Worm (Caenorhabditis elegans) whole organism, L4 larva: Measurements from ENCODE around the gene fip-2.

Experiments
- D1046.2 ChIP-seq: fragments of 200-800 bp; sonication (Bioruptor generic); IDR thresholded peaks from 2 replicates; pipeline ENCODE4 v1.3.6; 2022; ENCODE audit warnings: missing genetic modification characterization, missing compliant biosample characterization
- T26A8.4 ChIP-seq: fragments of 200-800 bp; sonication (Bioruptor generic); IDR thresholded peaks from 2 replicates; pipeline ENCODE4 v1.3.6; 2022; ENCODE audit warnings: missing genetic modification characterization, missing compliant biosample characterization
- Y75B8A.6 ChIP-seq: fragments of 200-800 bp; sonication (Bioruptor generic); IDR thresholded peaks from 2 replicates; pipeline ENCODE4 v1.3.6; 2022; ENCODE audit warnings: missing genetic modification reagents, missing genetic modification characterization, missing compliant biosample characterization
- aha-1 ChIP-seq: fragments of 150-350 bp; peaks from one replicate; lab custom pipeline; 2014; ENCODE audit warnings: missing biosample characterization, missing genetic modification characterization
- ceh-20 ChIP-seq: fragments of 200-800 bp; sonication (Bioruptor generic); IDR thresholded peaks from 2 replicates; pipeline ENCODE4 v1.3.6; 2022; ENCODE audit warnings: missing genetic modification reagents, missing genetic modification characterization, missing compliant biosample characterization
- ceh-28 ChIP-seq: fragments of 150-350 bp; optimal IDR thresholded peaks from 2 replicates; lab custom pipeline; 2014; ENCODE audit warnings: missing biosample characterization, missing genetic modification reagents, missing genetic modification characterization
- ces-1 ChIP-seq: fragments of 150-350 bp; sonication (generic microtip); optimal IDR thresholded peaks from 4 replicates; lab custom pipeline; 2014; ENCODE audit warnings: missing biosample characterization, missing genetic modification reagents, missing genetic modification characterization
- ctbp-1 ChIP-seq: fragments of 200-800 bp; sonication (Bioruptor generic); IDR thresholded peaks from 2 replicates; pipeline ENCODE4 v1.3.6; 2022; ENCODE audit warnings: missing genetic modification reagents, missing genetic modification characterization, missing compliant biosample characterization
- daf-12 ChIP-seq: fragments of 150-350 bp; optimal IDR thresholded peaks from 2 replicates; lab custom pipeline; 2014; ENCODE audit warnings: missing biosample characterization, missing genetic modification reagents, missing genetic modification characterization
- daf-19 ChIP-seq: fragments of 200-800 bp; sonication (Bioruptor generic); conservative IDR thresholded peaks from 2 replicates; pipeline ENCODE4 v1.3.6; 2022; ENCODE audit warnings: missing genetic modification characterization, missing compliant biosample characterization
- daf-8 ChIP-seq: fragments of 200-800 bp; sonication (Bioruptor generic); IDR thresholded peaks from 2 replicates; pipeline ENCODE4 v1.3.6; 2022; ENCODE audit warnings: missing genetic modification characterization, missing compliant biosample characterization
- dmd-8 ChIP-seq: fragments of 200-800 bp; sonication (Bioruptor generic); IDR thresholded peaks from 2 replicates; pipeline ENCODE4 v1.3.6; 2022; ENCODE audit warnings: missing genetic modification characterization, missing compliant biosample characterization
- dve-1 ChIP-seq: sonication (generic microtip); optimal IDR thresholded peaks from 2 replicates; lab custom pipeline; 2017; ENCODE audit warnings: antibody characterized with exemption, mild to moderate bottlenecking, missing genetic modification characterization, missing compliant biosample characterization; ENCODE audit not compliant: insufficient read depth
- gei-8 ChIP-seq: fragments of 200-800 bp; sonication (Bioruptor generic); optimal IDR thresholded peaks from 2 replicates; lab custom pipeline; 2018; ENCODE audit warnings: mild to moderate bottlenecking, missing genetic modification characterization, missing compliant biosample characterization
- hlh-11 ChIP-seq: fragments of 200-800 bp; sonication (Bioruptor generic); optimal IDR thresholded peaks from 2 replicates; lab custom pipeline; 2018; ENCODE audit warnings: mild to moderate bottlenecking, missing genetic modification characterization, missing compliant biosample characterization
- jun-1 ChIP-seq: fragments of 150-350 bp; optimal IDR thresholded peaks from 2 replicates; lab custom pipeline; 2014; ENCODE audit warnings: missing biosample characterization, missing genetic modification reagents, missing genetic modification characterization
- lin-38 ChIP-seq: fragments of 200-800 bp; sonication (Bioruptor generic); IDR thresholded peaks from 2 replicates; pipeline ENCODE4 v1.3.6; 2022; ENCODE audit warnings: missing genetic modification reagents, missing genetic modification characterization, missing compliant biosample characterization
- lin-39 ChIP-seq: fragments of 150-350 bp; optimal IDR thresholded peaks from 2 replicates; lab custom pipeline; 2014; ENCODE audit warnings: missing biosample characterization, missing genetic modification reagents, missing genetic modification characterization
- mdl-1 ChIP-seq, 2 experiments: fragments of 150-350 bp in 1 of 2; sonication (generic microtip) in 1 of 2; optimal IDR thresholded peaks; 2 replicates each; lab custom pipeline; 2014 to 2017; ENCODE audit warnings: missing biosample characterization in 2 of 2, missing genetic modification characterization in 2 of 2
- mep-1 ChIP-seq: fragments of 150-350 bp; sonication (generic microtip); optimal IDR thresholded peaks from 3 replicates; lab custom pipeline; 2014; ENCODE audit warnings: missing biosample characterization, missing genetic modification characterization
- nhr-10 ChIP-seq: fragments of 150-350 bp; optimal IDR thresholded peaks from 2 replicates; lab custom pipeline; 2014; ENCODE audit warnings: missing biosample characterization, missing genetic modification characterization
- nhr-102 ChIP-seq: sonication (generic microtip); optimal IDR thresholded peaks from 2 replicates; lab custom pipeline; 2016; ENCODE audit warnings: mild to moderate bottlenecking, missing genetic modification characterization, moderate library complexity, missing compliant biosample characterization
- nhr-48 ChIP-seq: sonication (generic microtip); optimal IDR thresholded peaks from 2 replicates; lab custom pipeline; 2016; ENCODE audit warnings: mild to moderate bottlenecking, missing genetic modification characterization, missing compliant biosample characterization
- nhr-76 ChIP-seq: fragments of 150-350 bp; optimal IDR thresholded peaks from 2 replicates; lab custom pipeline; 2014; ENCODE audit warnings: missing biosample characterization, missing genetic modification characterization
- pqm-1 ChIP-seq: sonication (generic microtip); optimal IDR thresholded peaks from 2 replicates; lab custom pipeline; 2017; ENCODE audit warnings: missing biosample characterization, missing genetic modification characterization
- saeg-2 ChIP-seq: fragments of 200-800 bp; sonication (Bioruptor generic); IDR thresholded peaks from 2 replicates; pipeline ENCODE4 v1.3.6; 2022; ENCODE audit warnings: missing genetic modification reagents, missing genetic modification characterization, missing compliant biosample characterization
- snpc-4 ChIP-seq: fragments of 150-350 bp; optimal IDR thresholded peaks from 2 replicates; lab custom pipeline; 2014; ENCODE audit warnings: missing biosample characterization, missing genetic modification characterization
- tag-97 ChIP-seq: fragments of 200-800 bp; sonication (Bioruptor generic); IDR thresholded peaks from 2 replicates; pipeline ENCODE4 v1.3.6; 2022; ENCODE audit warnings: missing genetic modification characterization, missing compliant biosample characterization
- unc-62 ChIP-seq, 3 experiments: fragments of 150-350 bp in 1 of 3; sonication (generic microtip); optimal IDR thresholded peaks in 2 of 3; peaks in 1 of 3; 1 replicate in 1 of 3; 2 replicates in 2 of 3; lab custom pipeline; 2014 to 2017; ENCODE audit warnings: missing biosample characterization in 3 of 3, missing genetic modification characterization in 3 of 3, missing genetic modification reagents in 3 of 3, missing genotype in 1 of 3
- zfp-2 ChIP-seq: sonication (generic microtip); optimal IDR thresholded peaks from 2 replicates; lab custom pipeline; 2016; ENCODE audit warnings: mild to moderate bottlenecking, missing genetic modification characterization, missing compliant biosample characterization
- zfp-3 ChIP-seq: fragments of 200-800 bp; sonication (Bioruptor generic); conservative IDR thresholded peaks from 2 replicates; pipeline ENCODE4 v1.3.6; 2022; ENCODE audit warnings: missing genetic modification reagents, missing genetic modification characterization, missing compliant biosample characterization
- zip-11 ChIP-seq: fragments of 200-800 bp; sonication (Bioruptor generic); IDR thresholded peaks from 2 replicates; pipeline ENCODE4 v1.3.6; 2022; ENCODE audit warnings: missing genetic modification characterization, missing compliant biosample characterization

The fip-2 gene

DNA sequence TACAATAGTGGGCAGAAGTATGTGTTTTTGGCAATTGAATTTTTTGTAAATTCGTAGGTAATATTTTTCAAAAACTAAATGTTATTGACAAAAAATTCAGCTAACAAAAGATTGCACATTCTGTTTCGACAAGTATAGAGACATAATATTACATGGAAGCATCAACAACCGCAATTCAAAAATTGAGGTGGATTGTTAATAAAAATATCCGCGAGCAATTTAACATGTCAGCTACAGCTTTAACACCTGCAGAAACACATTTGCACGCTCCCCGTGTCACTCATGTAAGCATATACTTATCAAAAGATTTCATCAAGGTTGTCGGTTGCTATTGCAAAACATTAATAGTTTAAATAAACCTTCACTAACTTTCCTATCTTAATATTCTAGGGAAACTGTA, 32.1 kb upstream of the fip-2 start, which contains the start of gene srsx-34:
TSS of gene srsx-34 (plus strand) at position 301 of the 400 bp plus-strand sequence.
- peak; percentile 31 for TF ChIP-seq aha-1 (tag; lab: Kevin White, UChicago)
- TF ChIP-seq dve-1: no peak

DNA sequence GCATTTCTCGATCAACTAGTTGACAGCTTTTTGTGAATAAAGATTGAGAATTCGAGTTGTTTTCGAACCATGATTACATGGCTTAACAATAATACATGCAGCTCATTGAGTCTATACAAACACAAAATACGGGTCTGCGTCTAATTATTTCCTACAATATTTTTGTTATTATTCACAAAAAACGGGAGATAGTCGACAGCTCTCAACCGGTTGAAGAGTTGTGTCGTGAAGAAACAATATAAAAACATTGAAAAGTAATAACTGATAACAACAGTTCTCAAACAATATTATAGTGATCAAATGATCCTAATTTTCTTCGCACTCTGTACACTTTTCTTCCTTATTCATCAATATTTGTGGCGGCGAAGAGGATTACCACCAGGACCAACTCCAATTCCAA, 26.7 kb upstream of the fip-2 start, which contains the start of gene cyp-33B1:
TSS of gene cyp-33B1 (plus strand) at position 301 of the 400 bp plus-strand sequence.
- TF ChIP-seq nhr-10 (tag; lab: Kevin White, UChicago) (no peak), zfp-2 (tag; lab: Kevin White, UChicago) (no peak)
- TF ChIP-seq, all 104 proteins: peak for 0

DNA sequence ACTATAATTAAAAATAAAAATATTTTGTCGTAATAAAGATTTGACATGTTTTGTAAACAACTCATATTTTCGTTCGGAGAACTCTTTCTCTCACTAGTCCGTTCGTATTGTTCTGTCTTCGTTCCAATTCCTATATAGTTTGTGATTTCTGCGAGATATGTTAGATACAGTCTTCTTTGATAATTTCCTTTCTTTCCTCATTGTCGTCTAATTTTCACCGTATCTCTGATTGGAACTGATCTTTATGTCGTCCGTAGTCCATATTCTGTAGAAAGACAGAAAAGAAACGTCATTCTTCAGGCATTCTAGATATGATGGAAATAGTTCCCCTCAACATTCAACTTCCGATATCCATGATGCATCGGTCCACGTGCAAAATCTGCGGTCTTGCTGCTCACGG, 22.9 kb upstream of the fip-2 start, which contains the start of gene nhr-30:
TSS of gene nhr-30 (plus strand) at position 301 of the 400 bp plus-strand sequence.
- peak in 1 of 2 experiments; percentile 1 for TF ChIP-seq unc-62 (GFP tag; optimal IDR thresholded peaks at IDR 0.05 in 1 of 2; lab: Kevin White, UChicago)
- no peak for TF ChIP-seq unc-62 (tag; optimal IDR thresholded peaks at IDR 0.05; lab: Kevin White, UChicago)
- TF ChIP-seq hlh-11 (tag; lab: Kevin White, UChicago): no peak

DNA sequence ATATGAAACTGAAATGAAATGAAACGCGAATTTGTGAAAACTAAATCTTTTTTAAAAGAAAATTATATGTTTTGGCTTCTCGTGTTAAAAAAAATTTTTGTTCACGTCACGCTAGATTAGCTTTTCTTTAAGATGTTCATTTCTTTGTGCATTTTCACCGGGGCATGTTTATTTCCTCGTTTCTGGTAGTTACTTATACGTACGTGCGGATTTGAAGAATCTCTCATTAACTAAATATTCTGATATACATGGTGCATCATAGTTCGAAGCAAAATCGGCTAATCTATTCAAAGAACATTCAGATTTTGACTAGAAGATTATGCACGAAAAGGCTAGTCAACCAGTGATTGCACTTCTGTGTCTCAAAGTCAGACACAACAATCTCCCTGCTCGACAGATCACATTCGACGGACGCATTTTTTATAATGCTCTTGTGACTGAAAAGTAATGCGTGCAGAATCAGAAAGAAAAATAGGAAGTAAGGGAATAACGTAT, 20.2 kb upstream of the fip-2 start, which contains the start of gene C25E10.17:
TSS of gene C25E10.17 (minus strand) at position 51 of the 495 bp plus-strand sequence.
- TF ChIP-seq aha-1 (tag; lab: Kevin White, UChicago): peak; percentile 92
- no peak for TF ChIP-seq nhr-76 (tag; lab: Kevin White, UChicago)
- no peak for TF ChIP-seq T26A8.4 (GFP tag; lab: Robert Waterston, UW)

DNA sequence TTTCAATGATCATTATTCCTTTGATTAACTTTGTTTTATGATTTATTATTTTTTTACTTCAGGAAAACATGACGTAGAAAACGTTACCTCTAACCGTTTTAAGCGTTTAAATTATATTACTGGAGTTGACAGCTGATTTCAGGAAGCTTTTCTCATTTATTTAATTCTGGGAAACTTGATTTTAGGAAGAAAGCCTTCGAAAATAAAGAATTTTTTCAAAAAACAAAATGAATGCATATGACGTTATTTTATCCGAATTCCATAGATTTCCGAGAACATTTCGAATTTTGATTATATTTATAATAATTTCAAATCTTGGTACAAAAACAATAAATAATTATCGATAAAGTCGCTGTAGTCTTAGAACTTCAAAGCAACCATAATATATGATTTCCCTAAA, 18.5 kb upstream of the fip-2 start:
- no peak for TF ChIP-seq nhr-48 (tag; lab: Kevin White, UChicago)
- no peak for TF ChIP-seq daf-12 (tag; lab: Kevin White, UChicago)
- no peak for TF ChIP-seq dmd-8 (GFP tag; lab: Robert Waterston, UW)
- no peak for TF ChIP-seq mdl-1 (tag; optimal IDR thresholded peaks at IDR 0.05; lab: Kevin White, UChicago)
- no peak for TF ChIP-seq pqm-1 (tag; lab: Kevin White, UChicago)
- no peak for TF ChIP-seq lin-39
- TF ChIP-seq ceh-28 (tag; lab: Kevin White, UChicago): no peak
- TF ChIP-seq Y75B8A.6 (GFP tag; lab: Robert Waterston, UW): no peak
- TF ChIP-seq gei-8: no peak
- TF ChIP-seq nhr-10 (tag; lab: Kevin White, UChicago): no peak
- TF ChIP-seq jun-1 (tag; lab: Kevin White, UChicago): no peak
- TF ChIP-seq daf-8 (GFP tag; lab: Robert Waterston, UW): no peak
- TF ChIP-seq nhr-102 (tag; lab: Kevin White, UChicago): no peak
- TF ChIP-seq ctbp-1: no peak
- no peak for TF ChIP-seq snpc-4 (tag; lab: Kevin White, UChicago)
- no peak for TF ChIP-seq nhr-76 (tag; lab: Kevin White, UChicago)
- TF ChIP-seq hlh-11 (tag; lab: Kevin White, UChicago): no peak
- TF ChIP-seq daf-19 (GFP tag; lab: Robert Waterston, UW): no peak

DNA sequence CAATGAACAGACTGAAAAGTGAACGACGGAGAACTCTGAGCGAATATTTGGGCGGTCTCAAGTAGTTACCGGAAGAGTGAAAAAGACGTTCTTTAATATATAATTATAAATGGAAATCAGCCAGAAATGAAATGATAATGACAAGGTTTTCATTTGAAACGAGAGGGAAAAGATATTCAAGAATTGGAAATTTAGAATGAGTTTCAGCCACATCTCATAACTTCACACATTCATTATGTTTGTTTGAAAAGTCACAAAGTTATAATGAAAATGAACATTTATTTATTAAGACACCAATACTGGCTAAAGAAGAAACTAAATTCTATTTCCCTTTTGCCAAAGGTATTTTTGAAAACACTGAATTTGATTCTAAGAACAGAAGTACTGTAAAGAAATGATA, 16.7 kb upstream of the fip-2 start, which contains the start of gene C25E10.7:
TSS of gene C25E10.7 (minus strand) at position 101 of the 400 bp plus-strand sequence.
- no peak for TF ChIP-seq pqm-1 (tag; lab: Kevin White, UChicago)
- no peak for TF ChIP-seq zfp-3 (GFP tag; lab: Robert Waterston, UW)
- no peak for TF ChIP-seq mep-1 (tag; lab: Kevin White, UChicago)
- no peak for TF ChIP-seq tag-97

DNA sequence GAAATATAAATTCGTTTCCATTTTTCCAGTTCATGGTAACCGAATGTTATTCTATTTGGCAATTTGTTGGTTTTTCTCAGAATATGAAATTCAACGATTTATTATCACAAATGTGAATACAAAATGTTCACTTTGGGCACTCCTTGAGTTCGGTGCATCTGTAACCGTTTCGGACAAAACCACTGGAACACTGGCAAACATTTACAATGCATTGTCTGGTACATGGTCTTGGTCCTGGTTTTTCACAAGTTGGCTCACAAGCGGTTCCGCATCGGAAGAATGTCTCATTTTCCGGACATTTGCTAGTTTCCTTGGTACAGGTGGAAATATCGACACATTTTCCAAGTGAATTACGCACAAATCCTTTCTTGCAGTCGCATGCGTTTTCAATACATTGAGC, 14.5 kb upstream of the fip-2 start:
- peak; percentile 93 for TF ChIP-seq aha-1 (tag; lab: Kevin White, UChicago)
- no peak for TF ChIP-seq lin-39

DNA sequence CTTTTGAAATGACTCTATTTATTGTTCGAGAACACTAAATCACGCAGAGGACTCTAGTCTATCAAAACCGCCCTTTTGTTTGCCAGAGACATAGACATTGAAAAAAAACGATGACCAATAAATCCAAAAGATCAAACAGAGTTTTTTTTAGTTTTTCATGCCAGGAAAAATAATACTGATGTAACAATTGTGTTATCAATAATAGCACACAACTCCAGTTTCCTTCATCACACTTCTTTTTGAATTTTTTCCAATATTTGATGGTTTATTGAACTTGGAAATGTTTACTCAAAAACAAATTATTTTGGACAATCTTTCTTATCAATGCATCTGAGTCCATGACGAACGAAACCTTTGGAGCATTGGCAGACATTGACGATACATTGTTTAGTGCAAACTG, 13.8 kb upstream of the fip-2 start, which contains the start of gene C25E10.8:
TSS of gene C25E10.8 (minus strand) at position 101 of the 400 bp plus-strand sequence.
- no peak for TF ChIP-seq T26A8.4 (GFP tag; lab: Robert Waterston, UW)
- TF ChIP-seq daf-19 (GFP tag; lab: Robert Waterston, UW): no peak
- no peak for TF ChIP-seq saeg-2 (GFP tag; lab: Robert Waterston, UW)
- no peak for TF ChIP-seq mdl-1 (tag; optimal IDR thresholded peaks at IDR 0.05; lab: Kevin White, UChicago)
- no peak for TF ChIP-seq D1046.2 (GFP tag; lab: Robert Waterston, UW)
- TF ChIP-seq zip-11 (GFP tag; lab: Robert Waterston, UW): no peak
- no peak for TF ChIP-seq ceh-20 (GFP tag; lab: Robert Waterston, UW)
- no peak for TF ChIP-seq lin-38 (GFP tag; lab: Robert Waterston, UW)
- TF ChIP-seq ces-1: no peak
- TF ChIP-seq, all 104 proteins: peak for 0
